Fruit fly (Drosophila melanogaster) whole organism, pupa: ENCODE data around the gene TfIIA-S.

Source experiments
- CG10348 ChIP-seq: fragments of 200-800 bp; sonication (Bioruptor generic); IDR thresholded peaks from 2 replicates; pipeline ENCODE4 v1.3.6; 2022; ENCODE audit warnings: missing biosample characterization, missing genetic modification characterization
- CG12605 ChIP-seq: fragments of 200-800 bp; sonication (Bioruptor generic); IDR thresholded peaks from 2 replicates; pipeline ENCODE4 v1.3.6; 2022; ENCODE audit warnings: missing biosample characterization, missing genetic modification characterization
- CG34367 ChIP-seq: fragments of 200-800 bp; sonication (Bioruptor generic); optimal IDR thresholded peaks from 2 replicates; lab custom pipeline; 2018; ENCODE audit warnings: missing biosample characterization, mild to moderate bottlenecking, missing genetic modification characterization
- D1 ChIP-seq: fragments of 200-800 bp; sonication (Bioruptor generic); optimal IDR thresholded peaks from 2 replicates; lab custom pipeline; 2018; ENCODE audit warnings: missing biosample characterization, mild to moderate bottlenecking, missing genetic modification characterization, moderate library complexity
- Snoo ChIP-seq: fragments of 200-800 bp; sonication (Bioruptor generic); optimal IDR thresholded peaks from 3 replicates; lab custom pipeline; 2017; ENCODE audit warnings: missing biosample characterization, mild to moderate bottlenecking, missing genetic modification characterization, inconsistent platforms
- gl ChIP-seq: fragments of 200-800 bp; sonication (Bioruptor generic); optimal IDR thresholded peaks from 2 replicates; lab custom pipeline; 2018; ENCODE audit warnings: missing biosample characterization, mild to moderate bottlenecking, missing genetic modification characterization

DNA sequence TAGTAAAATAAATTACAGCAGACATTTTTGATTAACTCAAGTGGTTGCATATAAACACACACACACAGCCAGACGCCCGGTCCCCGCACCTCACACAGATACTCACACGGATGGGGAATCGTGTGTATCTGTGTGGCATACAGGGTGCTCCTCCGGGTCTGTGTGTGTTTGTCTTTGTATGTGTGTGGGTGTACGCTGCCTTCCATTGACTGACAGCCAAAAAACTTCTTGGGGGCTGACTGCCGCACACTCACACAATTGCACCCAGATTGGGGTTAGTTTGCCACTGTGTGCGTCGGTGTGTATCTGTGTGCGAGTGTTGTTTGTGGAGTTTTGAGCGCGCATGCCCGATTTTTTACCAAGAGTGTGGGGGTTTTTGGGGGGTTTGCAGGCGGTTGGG, 44.8 kb downstream of the TfIIA-S start:
- TF ChIP-seq CG12605 (GFP tag; lab: Robert Waterston, UW) (no peak), CG34367 (no peak), D1 (tag; lab: Kevin White, UChicago) (no peak), Snoo (tag; lab: Kevin White, UChicago) (no peak), CG10348 (no peak), gl (no peak)
